Worm (Caenorhabditis elegans): ENCODE measurements around the gene cyk-4.

DNA sequence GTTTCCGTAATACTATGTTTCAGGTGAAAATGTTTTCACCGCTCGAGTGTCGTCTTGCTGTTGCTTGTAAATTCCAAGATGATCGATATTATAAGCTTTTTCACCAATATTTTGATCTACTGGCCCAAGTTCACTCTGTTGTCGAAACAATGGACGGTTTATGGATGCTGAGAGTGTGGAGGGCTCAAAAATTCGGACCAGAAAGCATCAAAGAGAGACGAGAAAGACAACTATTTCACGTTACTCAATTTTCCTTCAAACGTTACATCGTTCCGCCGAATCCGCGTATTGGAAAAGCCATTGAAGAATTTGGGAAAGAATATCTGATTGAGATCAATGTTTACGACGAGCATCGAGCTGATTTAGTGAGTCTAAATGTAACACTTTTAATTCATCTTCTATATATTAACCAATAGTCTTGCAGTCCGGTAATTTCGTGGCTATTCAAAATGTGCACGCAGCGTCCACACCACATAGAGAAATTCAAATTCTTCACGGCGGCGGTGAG is 9.2 kb upstream of the cyk-4 start, which contains the start of gene pot-3:
- TF ChIP-seq elt-3 (tag; optimal IDR thresholded peaks at IDR 0.05) (peak in 1 of 6 experiments; percentile 40), egl-27 (tag; optimal IDR thresholded peaks at IDR 0.05) (no peak)
